Fruit fly (Drosophila melanogaster): ENCODE data around the gene CG7031.

Gene CG7031

DNA sequence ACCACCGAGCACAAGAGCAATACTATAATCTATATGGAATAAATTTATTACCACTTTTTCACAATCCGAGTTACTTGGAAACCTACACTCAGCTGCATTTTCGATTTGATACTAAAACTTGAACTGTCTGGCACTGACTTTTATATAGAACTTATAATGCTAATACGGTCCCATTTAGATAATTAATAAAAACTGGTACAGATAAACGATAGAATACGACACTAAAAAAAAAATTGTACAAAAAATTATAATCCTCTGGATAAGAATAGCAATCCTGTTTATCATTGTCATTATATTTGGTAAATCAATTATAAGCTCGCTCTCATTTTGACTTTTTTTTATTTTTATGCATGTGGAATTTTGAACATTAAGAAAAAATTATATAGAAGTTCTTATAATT is 33.9 kb upstream of the CG7031 start, which contains the start of gene CG43093:
Gene CG43093 (minus strand): TSS at position 101 of the 400 bp plus-strand sequence.
- no peak for TF ChIP-seq ATbp (GFP tag; optimal IDR thresholded peaks at IDR 0.05)
- TF ChIP-seq CG9876 (GFP tag; optimal IDR thresholded peaks at IDR 0.05): no peak
- TF ChIP-seq oc (tag; optimal IDR thresholded peaks at IDR 0.05): no peak
- no peak for TF ChIP-seq en (GFP tag; optimal IDR thresholded peaks at IDR 0.05)

DNA sequence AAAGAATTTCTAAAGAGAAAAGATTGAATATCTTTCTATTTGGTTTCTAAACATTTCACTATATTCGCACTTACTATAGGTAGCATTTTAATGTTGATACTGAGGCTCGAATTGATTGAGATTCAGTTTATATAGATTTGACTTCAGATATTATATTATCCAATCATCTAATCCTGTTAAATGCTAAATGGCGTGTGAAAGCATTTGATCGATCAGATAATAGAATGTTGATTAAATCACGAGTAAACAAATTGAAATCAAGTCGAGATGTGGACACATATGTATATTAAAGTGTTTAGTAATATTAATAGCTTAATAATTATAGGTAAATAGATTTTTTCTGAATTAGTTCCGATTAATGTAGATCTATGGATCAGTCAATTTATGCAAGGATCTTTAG is 33.2 kb upstream of the CG7031 start, which contains the start of gene CG43094:
Gene CG43094 (minus strand): TSS at position 101 of the 400 bp plus-strand sequence.
- no peak for TF ChIP-seq scrt (GFP tag; optimal IDR thresholded peaks at IDR 0.05)
- no peak for TF ChIP-seq Antp (GFP tag; optimal IDR thresholded peaks at IDR 0.05)
- no peak for TF ChIP-seq sisA (GFP tag; IDR thresholded peaks at IDR 0.05)
- TF ChIP-seq CG4328 (GFP tag; optimal IDR thresholded peaks at IDR 0.05): no peak
- no peak for TF ChIP-seq Atf6 (GFP tag; IDR thresholded peaks at IDR 0.05)
- TF ChIP-seq Poxn (GFP tag; IDR thresholded peaks at IDR 0.05): no peak
- TF ChIP-seq TFAM (GFP tag; optimal IDR thresholded peaks at IDR 0.05): no peak
- no peak for TF ChIP-seq shn (GFP tag; optimal IDR thresholded peaks at IDR 0.05)
- TF ChIP-seq org-1 (GFP tag; optimal IDR thresholded peaks at IDR 0.05): no peak
- no peak for TF ChIP-seq Chrac-16 (GFP tag; optimal IDR thresholded peaks at IDR 0.05)
- TF ChIP-seq CG2202 (tag; optimal IDR thresholded peaks at IDR 0.05): no peak
- no peak for TF ChIP-seq CG15696 (tag; optimal IDR thresholded peaks at IDR 0.05)
- TF ChIP-seq CG2678 (tag; optimal IDR thresholded peaks at IDR 0.05): no peak
- TF ChIP-seq Blimp-1 (GFP tag; optimal IDR thresholded peaks at IDR 0.05): no peak
- TF ChIP-seq emc (GFP tag; optimal IDR thresholded peaks at IDR 0.05): no peak
- TF ChIP-seq HLH4C (GFP tag; IDR thresholded peaks at IDR 0.05; ENCODE audit: partially characterized antibody): no peak
- no peak for TF ChIP-seq B-H2 (GFP tag; optimal IDR thresholded peaks at IDR 0.05)

DNA sequence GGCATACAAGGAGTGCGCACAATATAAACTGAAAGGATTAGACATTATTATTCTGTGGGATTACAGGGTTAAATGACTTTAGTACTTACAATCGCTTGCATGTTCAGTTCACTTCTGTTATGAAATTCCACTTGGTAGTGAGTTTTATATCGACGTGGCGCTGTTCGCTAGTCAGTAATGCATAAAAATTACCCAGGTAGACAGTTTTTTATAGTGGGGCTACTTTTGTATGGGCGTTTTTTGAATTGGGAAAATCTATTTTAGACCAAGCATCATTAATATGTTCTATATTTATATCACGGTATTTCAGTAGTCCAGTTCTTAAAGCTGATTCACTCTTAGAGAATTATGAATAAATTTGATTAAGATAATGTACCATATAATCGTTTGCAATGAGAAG is 32.4 kb upstream of the CG7031 start, which contains the start of gene CG43095:
Gene CG43095 (minus strand): TSS at position 101 of the 400 bp plus-strand sequence.
- TF ChIP-seq CG9817 (tag; optimal IDR thresholded peaks at IDR 0.05) (no peak), Atf-2 (GFP tag; optimal IDR thresholded peaks at IDR 0.05) (no peak), CG10979 (tag; optimal IDR thresholded peaks at IDR 0.05) (no peak), grau (tag; optimal IDR thresholded peaks at IDR 0.05) (no peak)

DNA sequence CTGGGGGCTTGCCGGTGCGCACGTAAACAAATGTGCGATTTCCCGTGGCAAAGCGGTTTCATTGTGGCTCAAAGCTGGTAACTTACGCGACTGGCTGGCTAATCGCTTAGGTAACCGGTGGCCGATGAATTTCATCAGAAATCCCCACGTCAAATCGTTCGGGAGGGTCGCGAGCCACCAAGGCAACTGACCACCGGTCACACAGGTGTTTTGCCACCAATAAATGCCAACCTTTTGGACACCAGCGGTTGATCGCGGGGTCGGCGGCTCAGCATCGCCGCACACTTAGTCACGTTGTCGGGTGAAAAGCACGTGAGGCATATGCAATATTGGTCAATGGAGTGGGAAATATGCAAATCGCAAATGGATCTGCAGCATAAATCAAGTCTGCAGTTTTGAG is 27.6 kb upstream of the CG7031 start:
- TF ChIP-seq CG15269 (tag; optimal IDR thresholded peaks at IDR 0.05) (peak; percentile 55), sd (tag; optimal IDR thresholded peaks at IDR 0.05) (peak; percentile 72), CG12769 (tag; optimal IDR thresholded peaks at IDR 0.05) (peak; percentile 70), CG8478 (optimal IDR thresholded peaks at IDR 0.05) (no peak), Pdp1 (GFP tag; optimal IDR thresholded peaks at IDR 0.05) (peak in 1 of 2 experiments; percentile 50), mld (GFP tag; IDR thresholded peaks at IDR 0.05; ENCODE audit: partially characterized antibody) (0 out of 3 replicates have a peak, but pooled peaks have one; percentile 25), cato (GFP tag; optimal IDR thresholded peaks at IDR 0.05; ENCODE audit: borderline replicate concordance) (no peak), corto (GFP tag; optimal IDR thresholded peaks at IDR 0.05) (no peak), cwo (GFP tag; optimal IDR thresholded peaks at IDR 0.05) (peak; percentile 82), vvl (GFP tag; IDR thresholded peaks at IDR 0.05) (peak; percentile 63; the same call in 1 of the 2 replicates), oc (tag; optimal IDR thresholded peaks at IDR 0.05) (peak; percentile 47), chinmo (GFP tag; IDR thresholded peaks at IDR 0.05; ENCODE audit: partially characterized antibody) (peak; percentile 88), her (GFP tag; optimal IDR thresholded peaks at IDR 0.05) (no peak), tll (GFP tag; optimal IDR thresholded peaks at IDR 0.05) (no peak), nerfin-2 (GFP tag; IDR thresholded peaks at IDR 0.05; ENCODE audit: partially characterized antibody) (0 out of 2 replicates have a peak, but pooled peaks have one; percentile 35), CG12236 (GFP tag; optimal IDR thresholded peaks at IDR 0.05) (no peak)
